Worm (Caenorhabditis elegans) whole organism, mixed stage, embryonic: ENCODE data around the gene scl-18.

Experiments
- M03D4.4 ChIP-seq: sonication (generic microtip); optimal IDR thresholded peaks from 2 replicates; lab custom pipeline; 2017; ENCODE audit warnings: mild to moderate bottlenecking, missing genetic modification characterization, missing compliant biosample characterization
- blmp-1 ChIP-seq: fragments of 150-350 bp; optimal IDR thresholded peaks from 2 replicates; lab custom pipeline; 2014; ENCODE audit warnings: missing biosample characterization, missing genetic modification characterization
- ceh-39 ChIP-seq: fragments of 150-350 bp; optimal IDR thresholded peaks from 2 replicates; lab custom pipeline; 2014; ENCODE audit warnings: missing biosample characterization, missing genetic modification characterization
- ceh-43 ChIP-seq: fragments of 200-800 bp; sonication (Bioruptor generic); optimal IDR thresholded peaks from 2 replicates; lab custom pipeline; 2018; ENCODE audit warnings: mild to moderate bottlenecking, missing genetic modification characterization, moderate library complexity, missing compliant biosample characterization
- ceh-83 ChIP-seq: fragments of 200-800 bp; sonication (Bioruptor generic); optimal IDR thresholded peaks from 2 replicates; lab custom pipeline; 2018; ENCODE audit warnings: mild to moderate bottlenecking, missing genetic modification characterization, missing compliant biosample characterization
- ces-1 ChIP-seq: fragments of 150-350 bp; optimal IDR thresholded peaks from 2 replicates; lab custom pipeline; 2014; ENCODE audit warnings: missing biosample characterization, missing genetic modification reagents, missing genetic modification characterization
- cnd-1 ChIP-seq: fragments of 200-800 bp; sonication (Bioruptor generic); optimal IDR thresholded peaks from 2 replicates; lab custom pipeline; 2018; ENCODE audit warnings: mild to moderate bottlenecking, missing genetic modification characterization, missing compliant biosample characterization
- drap-1 ChIP-seq: fragments of 200-800 bp; sonication (Bioruptor generic); optimal IDR thresholded peaks from 3 replicates; lab custom pipeline; 2018; ENCODE audit warnings: mild to moderate bottlenecking, missing genetic modification characterization, missing compliant biosample characterization
- elt-1 ChIP-seq: sonication (generic microtip); optimal IDR thresholded peaks from 2 replicates; lab custom pipeline; 2017; ENCODE audit warnings: missing genetic modification characterization, mild to moderate bottlenecking, missing compliant biosample characterization, antibody characterized with exemption, moderate library complexity, borderline replicate concordance; ENCODE audit not compliant: insufficient read depth
- elt-3 ChIP-seq: fragments of 150-350 bp; optimal IDR thresholded peaks from 2 replicates; lab custom pipeline; 2014; ENCODE audit warnings: missing biosample characterization, missing genetic modification characterization
- flh-1 ChIP-seq: fragments of 200-800 bp; sonication (Bioruptor generic); optimal IDR thresholded peaks from 2 replicates; lab custom pipeline; 2018; ENCODE audit warnings: mild to moderate bottlenecking, missing genetic modification characterization, moderate library complexity, missing compliant biosample characterization
- ham-2 ChIP-seq: fragments of 200-800 bp; sonication (Bioruptor generic); optimal IDR thresholded peaks from 2 replicates; lab custom pipeline; 2018; ENCODE audit warnings: mild to moderate bottlenecking, missing genetic modification characterization, missing compliant biosample characterization
- hlh-1 ChIP-seq: fragments of 150-350 bp; optimal IDR thresholded peaks from 2 replicates; lab custom pipeline; 2014; ENCODE audit warnings: missing biosample characterization, missing genetic modification reagents, missing genetic modification characterization
- lin-13 ChIP-seq: fragments of 150-350 bp; optimal IDR thresholded peaks from 2 replicates; lab custom pipeline; 2014; ENCODE audit warnings: missing biosample characterization, missing genetic modification characterization
- lin-32 ChIP-seq: fragments of 200-800 bp; sonication (Bioruptor generic); optimal IDR thresholded peaks from 2 replicates; lab custom pipeline; 2018; ENCODE audit warnings: mild to moderate bottlenecking, missing genetic modification characterization, missing compliant biosample characterization
- lsy-2 ChIP-seq: fragments of 150-350 bp; optimal IDR thresholded peaks from 2 replicates; lab custom pipeline; 2014; ENCODE audit warnings: missing biosample characterization, missing genetic modification characterization
- mep-1 ChIP-seq: fragments of 150-350 bp; optimal IDR thresholded peaks from 2 replicates; lab custom pipeline; 2017; ENCODE audit warnings: missing biosample characterization, missing genetic modification reagents, missing genetic modification characterization, inconsistent platforms
- mls-2 ChIP-seq: sonication (generic microtip); optimal IDR thresholded peaks from 2 replicates; lab custom pipeline; 2016; ENCODE audit warnings: mild to moderate bottlenecking, missing genetic modification characterization, moderate library complexity, missing compliant biosample characterization
- nhr-2 ChIP-seq: fragments of 150-350 bp; optimal IDR thresholded peaks from 2 replicates; lab custom pipeline; 2014; ENCODE audit warnings: missing biosample characterization, missing genetic modification characterization
- nhr-237 ChIP-seq: fragments of 150-350 bp; optimal IDR thresholded peaks from 2 replicates; lab custom pipeline; 2014; ENCODE audit warnings: missing biosample characterization, missing genetic modification characterization
- nhr-28 ChIP-seq: fragments of 150-350 bp; optimal IDR thresholded peaks from 2 replicates; lab custom pipeline; 2014; ENCODE audit warnings: missing biosample characterization, missing genetic modification characterization
- nhr-76 ChIP-seq: sonication (generic microtip); optimal IDR thresholded peaks from 2 replicates; lab custom pipeline; 2017; ENCODE audit warnings: missing biosample characterization, missing genetic modification characterization
- pha-4 ChIP-seq: fragments of 150-350 bp; optimal IDR thresholded peaks from 2 replicates; lab custom pipeline; 2018; ENCODE audit warnings: missing biosample characterization, missing genetic modification reagents, missing genetic modification characterization
- sem-2 ChIP-seq: fragments of 200-800 bp; sonication (Bioruptor generic); optimal IDR thresholded peaks from 2 replicates; lab custom pipeline; 2018; ENCODE audit warnings: mild to moderate bottlenecking, missing genetic modification characterization, missing compliant biosample characterization
- snpc-4 ChIP-seq: fragments of 150-350 bp; optimal IDR thresholded peaks from 2 replicates; lab custom pipeline; 2014; ENCODE audit warnings: missing biosample characterization, missing genetic modification characterization
- sptf-1 ChIP-seq: sonication (generic microtip); optimal IDR thresholded peaks from 2 replicates; lab custom pipeline; 2017; ENCODE audit warnings: mild to moderate bottlenecking, missing genetic modification characterization, moderate library complexity, missing compliant biosample characterization
- tbx-8 ChIP-seq: fragments of 200-800 bp; sonication (Bioruptor generic); optimal IDR thresholded peaks from 2 replicates; lab custom pipeline; 2018; ENCODE audit warnings: mild to moderate bottlenecking, missing genetic modification characterization, moderate library complexity, missing compliant biosample characterization
- unc-120 ChIP-seq: sonication (generic microtip); optimal IDR thresholded peaks from 2 replicates; lab custom pipeline; 2017; ENCODE audit warnings: missing genetic modification characterization, missing compliant biosample characterization; ENCODE audit not compliant: poor library complexity, severe bottlenecking
- unc-62 ChIP-seq: fragments of 150-350 bp; optimal IDR thresholded peaks from 2 replicates; lab custom pipeline; 2014; ENCODE audit warnings: missing biosample characterization, missing genetic modification reagents, missing genetic modification characterization
- zip-8 ChIP-seq: fragments of 150-350 bp; optimal IDR thresholded peaks from 2 replicates; lab custom pipeline; 2014; ENCODE audit warnings: missing biosample characterization, missing genetic modification characterization

Gene scl-18

DNA sequence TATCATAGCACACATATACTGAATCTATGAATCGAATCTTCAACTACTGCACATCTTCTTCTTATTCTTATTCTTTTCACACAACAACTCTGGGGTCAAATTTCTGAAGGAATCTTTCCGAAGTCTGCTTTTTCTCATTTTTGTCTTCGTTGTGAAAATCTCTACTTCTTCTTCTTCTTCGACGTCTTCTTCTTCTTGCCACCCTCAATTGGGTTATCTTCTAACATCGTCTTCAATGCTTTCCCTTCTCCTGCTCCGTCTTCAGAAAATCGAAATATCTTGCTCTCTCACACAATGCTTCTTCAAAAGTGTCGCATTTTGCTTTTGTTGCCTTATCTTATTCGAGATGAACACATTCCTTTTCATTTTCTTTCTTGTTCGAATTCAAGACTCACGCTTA, 31.0 kb downstream of the scl-18 start:
- no peak for TF ChIP-seq unc-62 (GFP tag; lab: Kevin White, UChicago)
- TF ChIP-seq ces-1 (GFP tag; lab: Kevin White, UChicago), result peak; percentile 94

DNA sequence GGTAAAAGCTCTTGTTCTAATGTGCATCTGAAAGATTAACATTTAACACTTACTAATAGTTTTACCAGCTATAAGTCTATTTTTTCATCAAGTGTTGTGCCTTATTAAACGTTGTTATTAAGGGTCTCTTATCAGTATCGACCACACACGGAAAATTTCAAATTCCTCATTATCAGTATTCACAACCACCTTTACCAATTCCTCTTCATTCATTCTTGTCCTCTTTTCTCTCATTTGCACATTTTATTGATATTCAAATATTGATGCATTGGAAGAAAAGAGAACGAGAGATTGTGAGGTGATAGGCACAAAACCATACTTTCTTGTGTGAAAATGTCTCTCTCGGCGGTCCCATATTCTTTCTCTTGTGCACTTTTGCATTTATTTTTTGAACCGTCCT, 32.4 kb downstream of the scl-18 start:
- TF ChIP-seq tbx-8 (GFP tag; lab: Kevin White, UChicago) (no peak), unc-120 (no peak), M03D4.4 (tag; lab: Kevin White, UChicago) (no peak), nhr-2 (tag; lab: Kevin White, UChicago) (no peak), elt-3 (tag; lab: Kevin White, UChicago) (no peak), sem-2 (GFP tag; lab: Kevin White, UChicago) (no peak), ceh-43 (GFP tag; lab: Kevin White, UChicago) (no peak), blmp-1 (tag; lab: Kevin White, UChicago) (no peak), lin-13 (tag; lab: Kevin White, UChicago) (no peak), drap-1 (GFP tag; lab: Kevin White, UChicago) (no peak), lsy-2 (no peak), nhr-237 (tag; lab: Kevin White, UChicago) (no peak), mep-1 (tag; lab: Kevin White, UChicago) (no peak), ceh-83 (GFP tag; lab: Kevin White, UChicago) (no peak), unc-62 (GFP tag; lab: Kevin White, UChicago) (no peak), lin-32 (no peak), ceh-39 (no peak), flh-1 (GFP tag; lab: Kevin White, UChicago) (no peak)

- TF ChIP-seq blmp-1 (tag; lab: Kevin White, UChicago) (peak; percentile 47), mls-2 (tag; lab: Kevin White, UChicago) (no peak), tbx-8 (GFP tag; lab: Kevin White, UChicago) (no peak), ceh-83 (GFP tag; lab: Kevin White, UChicago) (no peak), nhr-76 (tag; lab: Kevin White, UChicago) (no peak), sem-2 (GFP tag; lab: Kevin White, UChicago) (no peak), lin-13 (tag; lab: Kevin White, UChicago) (no peak), elt-1 (tag; lab: Kevin White, UChicago) (no peak)
These were observed 35.6 kb downstream of the scl-18 start for ce11 chrIV:11718653-11719052.

- TF ChIP-seq ces-1 (GFP tag; lab: Kevin White, UChicago) (peak; percentile 98), zip-8 (peak; percentile 69), hlh-1 (tag; lab: Kevin White, UChicago) (no peak), nhr-2 (tag; lab: Kevin White, UChicago) (peak; percentile 99), mls-2 (tag; lab: Kevin White, UChicago) (peak; percentile 30), ceh-39 (peak; percentile 1), cnd-1 (peak; percentile 34), snpc-4 (no peak)
These were observed 36.9 kb downstream of the scl-18 start for ce11 chrIV:11717094-11717876.

- no peak for TF ChIP-seq sptf-1 (tag; lab: Kevin White, UChicago)
- TF ChIP-seq hlh-1 (tag; lab: Kevin White, UChicago), result peak; percentile 14
- TF ChIP-seq, all 35 proteins: peak for 1
These were observed 37.8 kb downstream of the scl-18 start for ce11 chrIV:11716414-11716813.

DNA sequence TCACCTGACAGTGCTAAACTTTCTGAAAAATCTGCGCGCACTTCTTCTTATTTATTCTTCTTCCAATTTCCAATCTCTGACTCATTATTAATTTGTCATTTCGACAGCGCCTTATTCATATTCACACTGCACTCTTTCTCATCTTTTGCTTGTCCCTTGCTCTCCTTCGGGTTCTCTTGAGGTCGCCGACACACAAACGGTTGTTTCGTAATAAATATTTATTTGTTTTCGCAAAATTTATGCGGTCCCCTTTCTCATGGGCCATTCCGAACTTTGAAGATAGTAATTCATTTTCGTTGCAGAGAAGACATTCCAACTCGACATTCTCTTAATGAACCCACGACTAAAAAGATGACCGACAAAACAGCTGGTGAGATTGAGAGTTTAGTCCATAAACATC, 39.5 kb downstream of the scl-18 start, which contains the start of gene magi-1:
TSS of gene magi-1 (plus strand) at position 301 of the 400 bp plus-strand sequence.
- TF ChIP-seq nhr-28 (tag; lab: Kevin White, UChicago) (no peak), lin-13 (tag; lab: Kevin White, UChicago) (no peak), nhr-237 (tag; lab: Kevin White, UChicago) (no peak), lsy-2 (no peak), flh-1 (GFP tag; lab: Kevin White, UChicago) (no peak), unc-62 (GFP tag; lab: Kevin White, UChicago) (no peak), unc-120 (no peak), ham-2 (no peak), pha-4 (tag; lab: Kevin White, UChicago) (no peak), nhr-76 (tag; lab: Kevin White, UChicago) (no peak), hlh-1 (tag; lab: Kevin White, UChicago) (no peak), ceh-83 (GFP tag; lab: Kevin White, UChicago) (no peak), snpc-4 (no peak), blmp-1 (tag; lab: Kevin White, UChicago) (no peak), mep-1 (tag; lab: Kevin White, UChicago) (no peak), sptf-1 (tag; lab: Kevin White, UChicago) (no peak)
